Worm (Caenorhabditis elegans) whole organism, young adult: ENCODE data around the gene srx-129.

Source experiments
- C06A6.2 ChIP-seq: fragments of 200-800 bp; sonication (Bioruptor generic); conservative IDR thresholded peaks from 2 replicates; pipeline ENCODE4 v1.3.6; 2022; ENCODE audit warnings: missing genetic modification characterization, missing compliant biosample characterization
- C17E4.6 ChIP-seq: fragments of 200-800 bp; sonication (Bioruptor generic); IDR thresholded peaks from 2 replicates; pipeline ENCODE4 v1.3.6; 2022; ENCODE audit warnings: missing genetic modification reagents, missing genetic modification characterization, missing compliant biosample characterization
- D2030.7 ChIP-seq: fragments of 200-800 bp; sonication (Bioruptor generic); IDR thresholded peaks from 2 replicates; pipeline ENCODE4 v1.3.6; 2022; ENCODE audit warnings: missing genetic modification reagents, missing genetic modification characterization, missing compliant biosample characterization
- F10E7.11 ChIP-seq: sonication (generic microtip); optimal IDR thresholded peaks from 2 replicates; lab custom pipeline; 2017; ENCODE audit warnings: mild to moderate bottlenecking, missing genetic modification characterization, moderate library complexity, missing compliant biosample characterization
- F39B2.1 ChIP-seq: fragments of 200-800 bp; sonication (Bioruptor generic); IDR thresholded peaks from 2 replicates; pipeline ENCODE4 v1.3.6; 2022; ENCODE audit warnings: missing genetic modification reagents, missing genetic modification characterization, missing compliant biosample characterization
- F57A8.1 ChIP-seq: fragments of 200-800 bp; sonication (Bioruptor generic); optimal IDR thresholded peaks from 2 replicates; lab custom pipeline; 2018; ENCODE audit warnings: mild to moderate bottlenecking, missing genetic modification characterization, moderate library complexity, missing compliant biosample characterization
- T07F8.4 ChIP-seq: sonication (generic microtip); optimal IDR thresholded peaks from 2 replicates; lab custom pipeline; 2016; ENCODE audit warnings: mild to moderate bottlenecking, missing genetic modification characterization, moderate library complexity, missing compliant biosample characterization
- Y53G8AR.9 ChIP-seq: fragments of 200-800 bp; sonication (Bioruptor generic); conservative IDR thresholded peaks from 2 replicates; pipeline ENCODE4 v1.3.6; 2022; ENCODE audit warnings: missing genetic modification reagents, missing genetic modification characterization, missing compliant biosample characterization
- Y56A3A.18 ChIP-seq: fragments of 200-800 bp; sonication (Bioruptor generic); IDR thresholded peaks from 2 replicates; pipeline ENCODE4 v1.3.6; 2022; ENCODE audit warnings: missing genetic modification reagents, missing genetic modification characterization, missing compliant biosample characterization
- Y95B8A.8 ChIP-seq: fragments of 200-800 bp; sonication (Bioruptor generic); IDR thresholded peaks from 2 replicates; pipeline ENCODE4 v1.3.6; 2022; ENCODE audit warnings: missing genetic modification reagents, missing genetic modification characterization, missing compliant biosample characterization
- aptf-3 ChIP-seq: fragments of 200-800 bp; sonication (Bioruptor generic); IDR thresholded peaks from 2 replicates; pipeline ENCODE4 v1.3.6; 2022; ENCODE audit warnings: missing genetic modification characterization, missing compliant biosample characterization
- attf-3 ChIP-seq: fragments of 200-800 bp; sonication (Bioruptor generic); conservative IDR thresholded peaks from 2 replicates; pipeline ENCODE4 v1.3.6; 2022; ENCODE audit warnings: missing genetic modification reagents, missing genetic modification characterization, missing compliant biosample characterization
- attf-5 ChIP-seq: fragments of 200-800 bp; sonication (Bioruptor generic); optimal IDR thresholded peaks from 2 replicates; lab custom pipeline; 2018; ENCODE audit warnings: mild to moderate bottlenecking, missing genetic modification characterization, missing compliant biosample characterization
- attf-6 ChIP-seq: fragments of 200-800 bp; sonication (Bioruptor generic); IDR thresholded peaks from 2 replicates; pipeline ENCODE4 v1.3.6; 2022; ENCODE audit warnings: missing genetic modification reagents, missing genetic modification characterization, missing compliant biosample characterization
- ceh-27 ChIP-seq: fragments of 200-800 bp; sonication (Bioruptor generic); optimal IDR thresholded peaks from 2 replicates; lab custom pipeline; 2018; ENCODE audit warnings: mild to moderate bottlenecking, missing genetic modification characterization, moderate library complexity, missing compliant biosample characterization
- efl-1 ChIP-seq: fragments of 150-350 bp; optimal IDR thresholded peaks from 2 replicates; lab custom pipeline; 2014; ENCODE audit warnings: missing biosample characterization, missing genetic modification reagents, missing genetic modification characterization
- egrh-3 ChIP-seq: fragments of 200-800 bp; sonication (Bioruptor generic); IDR thresholded peaks from 2 replicates; pipeline ENCODE4 v1.3.6; 2022; ENCODE audit warnings: missing genetic modification reagents, missing genetic modification characterization, missing compliant biosample characterization
- ets-4 ChIP-seq: fragments of 200-800 bp; sonication (Bioruptor generic); optimal IDR thresholded peaks from 2 replicates; lab custom pipeline; 2018; ENCODE audit warnings: mild to moderate bottlenecking, missing genetic modification characterization, missing compliant biosample characterization
- fkh-3 ChIP-seq: sonication (generic microtip); optimal IDR thresholded peaks from 2 replicates; lab custom pipeline; 2016; ENCODE audit warnings: mild to moderate bottlenecking, missing genetic modification characterization, missing compliant biosample characterization
- lin-26 ChIP-seq: fragments of 200-800 bp; sonication (Bioruptor generic); IDR thresholded peaks from 2 replicates; pipeline ENCODE4 v1.3.6; 2022; ENCODE audit warnings: missing genetic modification reagents, missing genetic modification characterization, missing compliant biosample characterization
- lin-40 ChIP-seq: sonication (generic microtip); optimal IDR thresholded peaks from 2 replicates; lab custom pipeline; 2016; ENCODE audit warnings: missing genetic modification characterization, mild to moderate bottlenecking, missing compliant biosample characterization, missing genotype, missing genetic modification reagents
- lsl-1 ChIP-seq: fragments of 200-800 bp; sonication (Bioruptor generic); optimal IDR thresholded peaks from 2 replicates; lab custom pipeline; 2018; ENCODE audit warnings: mild to moderate bottlenecking, missing genetic modification characterization, moderate library complexity, missing compliant biosample characterization
- lsy-27 ChIP-seq: sonication (generic microtip); optimal IDR thresholded peaks from 2 replicates; lab custom pipeline; 2017; ENCODE audit warnings: missing genetic modification characterization, mild to moderate bottlenecking, missing compliant biosample characterization, antibody characterized with exemption, missing genotype, borderline replicate concordance; ENCODE audit not compliant: insufficient read depth
- madf-6 ChIP-seq: fragments of 200-800 bp; sonication (Bioruptor generic); IDR thresholded peaks from 2 replicates; pipeline ENCODE4 v1.3.6; 2022; ENCODE audit warnings: missing genetic modification reagents, missing genetic modification characterization, missing compliant biosample characterization
- mel-28 ChIP-seq: sonication (generic microtip); optimal IDR thresholded peaks from 2 replicates; lab custom pipeline; 2016; ENCODE audit warnings: borderline replicate concordance, mild to moderate bottlenecking, missing genetic modification characterization, missing compliant biosample characterization
- nhr-80 ChIP-seq: sonication (generic microtip); optimal IDR thresholded peaks from 2 replicates; lab custom pipeline; 2016; ENCODE audit warnings: missing genetic modification characterization, missing compliant biosample characterization
- nhr-90 ChIP-seq: sonication (generic microtip); optimal IDR thresholded peaks from 2 replicates; lab custom pipeline; 2016; ENCODE audit warnings: missing genotype, mild to moderate bottlenecking, missing genetic modification characterization, missing compliant biosample characterization
- rcor-1 ChIP-seq: fragments of 200-800 bp; sonication (Bioruptor generic); IDR thresholded peaks from 2 replicates; pipeline ENCODE4 v1.3.6; 2022; ENCODE audit warnings: missing genetic modification reagents, missing genetic modification characterization, missing compliant biosample characterization
- rec-8 ChIP-seq, 2 experiments: sonication (generic microtip); optimal IDR thresholded peaks; 2 replicates each; lab custom pipeline; 2016; ENCODE audit warnings: mild to moderate bottlenecking in 2 of 2, missing genetic modification characterization in 2 of 2, missing genetic modification reagents in 2 of 2, missing genotype in 2 of 2, missing biosample characterization in 1 of 2, missing compliant biosample characterization in 1 of 2, moderate library complexity in 1 of 2
- snpc-1.3 ChIP-seq: sonication (generic microtip); optimal IDR thresholded peaks from 2 replicates; lab custom pipeline; 2017; ENCODE audit warnings: missing genetic modification characterization, mild to moderate bottlenecking, missing compliant biosample characterization, antibody characterized with exemption, moderate library complexity, missing genotype, missing genetic modification reagents; ENCODE audit not compliant: insufficient read depth
- snpc-3.4 ChIP-seq: sonication (generic microtip); optimal IDR thresholded peaks from 2 replicates; lab custom pipeline; 2017; ENCODE audit warnings: missing genetic modification characterization, mild to moderate bottlenecking, missing compliant biosample characterization, antibody characterized with exemption, moderate library complexity, missing genotype, missing genetic modification reagents
- tbp1 ChIP-seq: fragments of 200-800 bp; sonication (Bioruptor generic); optimal IDR thresholded peaks from 2 replicates; lab custom pipeline; 2018; ENCODE audit warnings: mild to moderate bottlenecking, missing genetic modification characterization, missing compliant biosample characterization
- unc-62 ChIP-seq: fragments of 150-350 bp; optimal IDR thresholded peaks from 2 replicates; lab custom pipeline; 2014; ENCODE audit warnings: missing biosample characterization, missing genetic modification reagents, missing genetic modification characterization
- zim-3 ChIP-seq: sonication (generic microtip); optimal IDR thresholded peaks from 2 replicates; lab custom pipeline; 2017; ENCODE audit warnings: mild to moderate bottlenecking, missing genetic modification characterization, moderate library complexity, missing compliant biosample characterization

srx-129 gene

ce11 chrV:13845136-13845535 lies 11.1 kb downstream of the srx-129 start, which contains the start of gene srx-131 (continued):
- TF ChIP-seq mel-28: no peak

- TF ChIP-seq tbp1 (GFP tag; lab: Kevin White, UChicago): no peak
- TF ChIP-seq F39B2.1 (GFP tag; lab: Robert Waterston, UW): no peak
- TF ChIP-seq snpc-3.4: no peak
- TF ChIP-seq zim-3 (tag; lab: Kevin White, UChicago): no peak
- TF ChIP-seq madf-6 (GFP tag; lab: Robert Waterston, UW): no peak
- TF ChIP-seq nhr-90 (tag; lab: Kevin White, UChicago): no peak
- no peak for TF ChIP-seq rcor-1 (GFP tag; lab: Robert Waterston, UW)
Measured at ce11 chrV:13848379-13848778, 14.3 kb downstream of the srx-129 start, which contains the start of gene srx-133. Gene srx-133 (plus strand): TSS chrV:13848679.

DNA sequence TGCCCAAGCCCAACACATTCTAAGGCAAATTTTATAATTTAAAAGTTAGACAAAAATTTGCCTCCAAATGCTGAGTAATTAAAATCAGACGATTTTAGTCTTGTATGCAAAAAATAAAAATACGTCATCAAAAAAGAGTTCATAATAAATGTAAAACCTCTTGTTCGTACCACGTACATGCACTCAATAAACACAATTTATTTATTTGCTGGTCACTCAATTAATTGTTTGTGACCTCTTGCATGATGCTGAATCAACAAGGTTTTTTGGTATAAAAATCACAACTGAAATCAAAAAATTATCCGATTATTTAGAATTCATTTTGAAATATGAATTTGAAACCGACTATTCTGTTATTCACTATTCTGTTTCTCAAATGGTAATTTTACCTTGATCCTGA lies 16.1 kb downstream of the srx-129 start, which contains the start of gene hpx-2:
Gene hpx-2 (plus strand): TSS at position 301 of the 400 bp plus-strand sequence.
- TF ChIP-seq ceh-27 (GFP tag; lab: Kevin White, UChicago) (no peak), Y95B8A.8 (GFP tag; lab: Robert Waterston, UW) (no peak), Y56A3A.18 (GFP tag; lab: Robert Waterston, UW) (no peak), attf-5 (GFP tag; lab: Kevin White, UChicago) (no peak), aptf-3 (no peak), C17E4.6 (GFP tag; lab: Robert Waterston, UW) (no peak)
- TF ChIP-seq, all 124 proteins: peak for 0

DNA sequence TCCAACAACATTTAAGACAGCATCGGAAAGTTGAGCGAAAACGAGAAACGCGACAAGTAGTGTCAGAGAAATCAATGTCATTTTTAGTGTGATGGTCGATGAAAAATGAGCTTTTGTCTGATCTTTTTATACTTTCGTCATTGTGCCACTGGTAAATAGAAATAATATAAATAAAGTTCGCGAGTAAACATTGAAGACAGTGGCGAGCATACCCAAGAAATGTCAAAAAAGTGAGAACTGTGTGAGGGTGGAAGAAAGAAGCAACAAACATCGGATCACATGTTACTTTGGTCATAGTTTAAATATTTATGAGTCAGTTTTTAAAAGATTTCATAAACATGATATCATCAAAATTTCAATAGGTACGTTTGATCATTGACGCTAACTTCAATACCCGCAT lies 20.3 kb downstream of the srx-129 start, which contains the start of gene ttr-21:
Gene ttr-21 (minus strand): TSS at position 100 of the 400 bp plus-strand sequence.
- TF ChIP-seq mel-28 (no peak), D2030.7 (GFP tag; lab: Robert Waterston, UW) (no peak), nhr-80 (tag; lab: Kevin White, UChicago) (no peak), egrh-3 (GFP tag; lab: Robert Waterston, UW) (no peak), nhr-90 (tag; lab: Kevin White, UChicago) (no peak), lsy-27 (tag; lab: Kevin White, UChicago) (no peak), tbp1 (GFP tag; lab: Kevin White, UChicago) (no peak), C06A6.2 (GFP tag; lab: Robert Waterston, UW) (no peak), T07F8.4 (tag; lab: Kevin White, UChicago) (no peak), fkh-3 (tag; lab: Kevin White, UChicago) (no peak), snpc-1.3 (tag; lab: Kevin White, UChicago) (no peak), ets-4 (no peak), lsl-1 (GFP tag; lab: Kevin White, UChicago) (no peak), efl-1 (no peak), F57A8.1 (GFP tag; lab: Kevin White, UChicago) (no peak)
- TF ChIP-seq, all 124 proteins: peak for 0

ce11 chrV:13856376-13856775 lies 22.3 kb downstream of the srx-129 start, which contains the start of gene srx-134:
Gene srx-134 (minus strand): TSS chrV:13856476.
- TF ChIP-seq rec-8 (tag; optimal IDR thresholded peaks at IDR 0.05; lab: Kevin White, UChicago) (no peak), lin-40 (tag; lab: Kevin White, UChicago) (no peak), attf-3 (no peak), lin-26 (GFP tag; lab: Robert Waterston, UW) (no peak), Y53G8AR.9 (no peak), F10E7.11 (tag; lab: Kevin White, UChicago) (no peak), unc-62 (GFP tag; lab: Kevin White, UChicago) (no peak), attf-6 (GFP tag; lab: Robert Waterston, UW) (no peak), aptf-3 (no peak), ceh-27 (GFP tag; lab: Kevin White, UChicago) (no peak)
